Worm (Caenorhabditis elegans) whole organism, L4 larva: ENCODE results near the gene alh-11.

ENCODE experiments used
- R02D3.7 ChIP-seq: fragments of 150-350 bp; sonication (generic microtip); optimal IDR thresholded peaks from 3 replicates; lab custom pipeline; 2014; ENCODE audit warnings: missing biosample characterization, missing genetic modification characterization
- T26A8.4 ChIP-seq: fragments of 200-800 bp; sonication (Bioruptor generic); IDR thresholded peaks from 2 replicates; pipeline ENCODE4 v1.3.6; 2022; ENCODE audit warnings: missing genetic modification characterization, missing compliant biosample characterization
- arid-1 ChIP-seq: fragments of 200-800 bp; sonication (Bioruptor generic); conservative IDR thresholded peaks from 2 replicates; pipeline ENCODE4 v1.3.6; 2022; ENCODE audit warnings: missing genetic modification reagents, missing genetic modification characterization, missing compliant biosample characterization
- dpl-1 ChIP-seq: fragments of 150-350 bp; optimal IDR thresholded peaks from 2 replicates; lab custom pipeline; 2014; ENCODE audit warnings: missing biosample characterization, missing genetic modification reagents, missing genetic modification characterization
- hlh-11 ChIP-seq: fragments of 200-800 bp; sonication (Bioruptor generic); optimal IDR thresholded peaks from 2 replicates; lab custom pipeline; 2018; ENCODE audit warnings: mild to moderate bottlenecking, missing genetic modification characterization, missing compliant biosample characterization
- lin-29 ChIP-seq: fragments of 200-800 bp; sonication (Bioruptor generic); IDR thresholded peaks from 2 replicates; pipeline ENCODE4 v1.3.6; 2022; ENCODE audit warnings: missing genetic modification reagents, missing genetic modification characterization, missing compliant biosample characterization
- zag-1 ChIP-seq: fragments of 150-350 bp; optimal IDR thresholded peaks from 2 replicates; lab custom pipeline; 2014; ENCODE audit warnings: missing biosample characterization, missing genetic modification characterization

DNA sequence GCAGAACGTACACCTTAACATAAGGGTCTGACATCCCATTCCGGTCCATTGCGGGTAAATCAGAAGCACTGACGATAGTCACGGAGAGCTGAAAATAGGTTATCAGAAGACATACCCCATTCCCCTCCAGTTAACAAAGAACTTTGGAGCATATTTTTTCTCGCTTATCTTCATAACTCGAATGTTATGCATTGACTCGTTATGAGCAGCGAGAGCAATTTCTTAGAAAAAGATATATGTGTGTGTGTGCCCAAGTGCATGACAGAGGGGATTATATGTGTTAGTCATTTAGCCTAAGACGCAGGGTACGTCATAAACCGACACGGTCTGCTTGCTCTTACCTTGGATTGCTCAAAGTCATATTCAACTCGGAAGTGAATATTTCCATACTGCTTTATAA is 10.9 kb upstream of the alh-11 start:
- TF ChIP-seq hlh-11 (tag; lab: Kevin White, UChicago) (no peak), zag-1 (tag; lab: Kevin White, UChicago) (no peak), T26A8.4 (GFP tag; lab: Robert Waterston, UW) (no peak), dpl-1 (no peak), arid-1 (GFP tag; lab: Robert Waterston, UW) (no peak), R02D3.7 (tag; lab: Kevin White, UChicago) (no peak), lin-29 (GFP tag; lab: Robert Waterston, UW) (no peak)
